Fruit fly (Drosophila melanogaster) whole organism, embryonic: Measurements from ENCODE around the gene xmas.

Experiments
- Abd-B ChIP-seq: fragments of 200-800 bp; sonication (Bioruptor generic); optimal IDR thresholded peaks from 2 replicates; lab custom pipeline; 2018; ENCODE audit warnings: missing biosample characterization, mild to moderate bottlenecking, missing genetic modification characterization, moderate library complexity
- Bteb2 ChIP-seq: fragments of 200-800 bp; sonication (Bioruptor generic); optimal IDR thresholded peaks from 2 replicates; lab custom pipeline; 2016; ENCODE audit warnings: missing biosample characterization, missing genetic modification characterization
- CG10654 ChIP-seq: fragments of 200-800 bp; sonication (Bioruptor generic); optimal IDR thresholded peaks from 2 replicates; lab custom pipeline; 2016; ENCODE audit warnings: missing biosample characterization, missing genetic modification characterization
- CG1233 ChIP-seq: fragments of 200-800 bp; sonication (Bioruptor generic); optimal IDR thresholded peaks from 4 replicates; lab custom pipeline; 2018; ENCODE audit warnings: missing biosample characterization, mild to moderate bottlenecking, missing genetic modification characterization
- CG14050 ChIP-seq: fragments of 200-800 bp; sonication (Bioruptor generic); IDR thresholded peaks from 3 replicates; pipeline ENCODE4 v1.3.6; 2022; ENCODE audit warnings: missing biosample characterization, missing genetic modification characterization
- CG14965 ChIP-seq: fragments of 200-800 bp; sonication (Bioruptor generic); optimal IDR thresholded peaks from 2 replicates; lab custom pipeline; 2016; ENCODE audit warnings: missing biosample characterization, missing genetic modification characterization, borderline replicate concordance
- CG15011 ChIP-seq: fragments of 200-800 bp; sonication (Bioruptor generic); optimal IDR thresholded peaks from 3 replicates; lab custom pipeline; 2018; ENCODE audit warnings: missing biosample characterization, mild to moderate bottlenecking, missing genetic modification characterization
- CG15601 ChIP-seq: fragments of 200-800 bp; sonication (Bioruptor generic); optimal IDR thresholded peaks from 3 replicates; lab custom pipeline; 2019; ENCODE audit warnings: missing biosample characterization, mild to moderate bottlenecking, missing genetic modification characterization, moderate library complexity
- CG18764 ChIP-seq: fragments of 200-800 bp; sonication (Bioruptor generic); optimal IDR thresholded peaks from 3 replicates; lab custom pipeline; 2016; ENCODE audit warnings: missing biosample characterization, missing genetic modification characterization
- CG2199 ChIP-seq: fragments of 200-800 bp; sonication (Bioruptor generic); IDR thresholded peaks from 3 replicates; pipeline ENCODE4 v1.3.6; 2022; ENCODE audit warnings: missing biosample characterization, missing genetic modification characterization
- CG3281 ChIP-seq: fragments of 200-800 bp; sonication (Bioruptor generic); optimal IDR thresholded peaks from 3 replicates; lab custom pipeline; 2017; ENCODE audit warnings: missing biosample characterization, mild to moderate bottlenecking, missing genetic modification characterization
- CG33213 ChIP-seq: fragments of 200-800 bp; sonication (Bioruptor generic); optimal IDR thresholded peaks from 3 replicates; lab custom pipeline; 2016; ENCODE audit warnings: missing biosample characterization, missing genetic modification characterization
- CG3407 ChIP-seq: fragments of 200-800 bp; sonication (Bioruptor generic); optimal IDR thresholded peaks from 2 replicates; lab custom pipeline; 2018; ENCODE audit warnings: missing biosample characterization, mild to moderate bottlenecking, missing genetic modification characterization
- CG34376 ChIP-seq: fragments of 200-800 bp; sonication (Bioruptor generic); optimal IDR thresholded peaks from 2 replicates; lab custom pipeline; 2018; ENCODE audit warnings: missing biosample characterization, mild to moderate bottlenecking, missing genetic modification characterization
- CG4282 ChIP-seq: fragments of 200-800 bp; sonication (Bioruptor generic); optimal IDR thresholded peaks from 2 replicates; lab custom pipeline; 2016; ENCODE audit warnings: missing biosample characterization, missing genetic modification characterization
- CG4424 ChIP-seq: fragments of 200-800 bp; sonication (Bioruptor generic); optimal IDR thresholded peaks from 3 replicates; lab custom pipeline; 2016; ENCODE audit warnings: missing biosample characterization, missing genetic modification characterization
- CG7357 ChIP-seq: fragments of 200-800 bp; sonication (Bioruptor generic); IDR thresholded peaks from 3 replicates; pipeline ENCODE4 v1.3.6; 2022; ENCODE audit warnings: missing biosample characterization, missing genetic modification characterization
- Dbx ChIP-seq: fragments of 200-800 bp; sonication (Bioruptor generic); IDR thresholded peaks from 3 replicates; pipeline ENCODE4 v1.3.6; 2022; ENCODE audit warnings: missing biosample characterization, missing genetic modification characterization
- Dp ChIP-seq: fragments of 200-800 bp; sonication (Bioruptor generic); optimal IDR thresholded peaks from 2 replicates; lab custom pipeline; 2018; ENCODE audit warnings: missing biosample characterization, mild to moderate bottlenecking, missing genetic modification characterization, moderate library complexity
- Eip74EF ChIP-seq, 2 experiments: fragments of 200-800 bp in 1 of 2; fragments of >200 bp in 1 of 2; sonication (Bioruptor generic) in 1 of 2; optimal IDR thresholded peaks; 2 replicates each; lab custom pipeline; 2017 to 2019; ENCODE audit warnings: missing biosample characterization in 2 of 2, missing genetic modification characterization in 2 of 2, mild to moderate bottlenecking in 1 of 2, moderate library complexity in 1 of 2
- Lpt ChIP-seq: fragments of >200 bp; optimal IDR thresholded peaks from 2 replicates; lab custom pipeline; 2018; ENCODE audit warnings: missing biosample characterization, missing genetic modification characterization
- Med ChIP-seq: fragments of 200-800 bp; sonication (Bioruptor generic); peaks from one replicate; lab custom pipeline; 2016; ENCODE audit warnings: missing biosample characterization, missing genetic modification characterization, mild to moderate bottlenecking, inconsistent platforms, moderate library complexity
- Pdp1 ChIP-seq, 2 experiments: fragments of 200-800 bp; sonication (Bioruptor generic); optimal IDR thresholded peaks; 3 replicates each; lab custom pipeline; 2016; ENCODE audit warnings: missing biosample characterization in 2 of 2, missing genetic modification characterization in 2 of 2, mild to moderate bottlenecking in 1 of 2, moderate library complexity in 1 of 2
- Sox100B ChIP-seq: fragments of 200-800 bp; sonication (Bioruptor generic); optimal IDR thresholded peaks from 3 replicates; lab custom pipeline; 2018; ENCODE audit warnings: missing biosample characterization, mild to moderate bottlenecking, missing genetic modification characterization
- Vsx1 ChIP-seq: fragments of 200-800 bp; sonication (Bioruptor generic); optimal IDR thresholded peaks from 2 replicates; lab custom pipeline; 2017; ENCODE audit warnings: missing biosample characterization, mild to moderate bottlenecking, missing genetic modification characterization, missing genetic modification reagents
- cato ChIP-seq: fragments of 200-800 bp; sonication (Bioruptor generic); optimal IDR thresholded peaks from 2 replicates; lab custom pipeline; 2016; ENCODE audit warnings: missing biosample characterization, missing genetic modification characterization, borderline replicate concordance
- cg ChIP-seq: fragments of 200-800 bp; sonication (Bioruptor generic); optimal IDR thresholded peaks from 3 replicates; lab custom pipeline; 2019; ENCODE audit warnings: missing biosample characterization, mild to moderate bottlenecking, missing genetic modification characterization, moderate library complexity
- chinmo ChIP-seq: fragments of 200-800 bp; sonication (Bioruptor generic); IDR thresholded peaks from 4 replicates; pipeline ENCODE4 v1.3.6; 2022; ENCODE audit warnings: missing biosample characterization, missing genetic modification characterization; ENCODE audit not compliant: partially characterized antibody
- croc ChIP-seq: fragments of 200-800 bp; sonication (Bioruptor generic); conservative IDR thresholded peaks from 3 replicates; pipeline ENCODE4 v1.3.6; 2022; ENCODE audit warnings: missing biosample characterization, missing genetic modification characterization
- cwo ChIP-seq: fragments of 200-800 bp; sonication (Bioruptor generic); optimal IDR thresholded peaks from 3 replicates; lab custom pipeline; 2017; ENCODE audit warnings: missing biosample characterization, missing genetic modification characterization, mild to moderate bottlenecking, moderate library complexity, missing genetic modification reagents
- danr ChIP-seq: fragments of 200-800 bp; sonication (Bioruptor generic); IDR thresholded peaks from 2 replicates; pipeline ENCODE4 v1.3.6; 2022; ENCODE audit warnings: missing biosample characterization, missing genetic modification characterization
- exex ChIP-seq: fragments of 200-800 bp; sonication (Bioruptor generic); optimal IDR thresholded peaks from 4 replicates; lab custom pipeline; 2018; ENCODE audit warnings: missing biosample characterization, mild to moderate bottlenecking, missing genetic modification characterization, moderate library complexity
- grn ChIP-seq: fragments of 200-800 bp; sonication (Bioruptor generic); optimal IDR thresholded peaks from 3 replicates; lab custom pipeline; 2017; ENCODE audit warnings: missing biosample characterization, missing genetic modification characterization
- h ChIP-seq: fragments of >200 bp; optimal IDR thresholded peaks from 2 replicates; lab custom pipeline; 2017
- inv ChIP-seq: fragments of 200-800 bp; sonication (Bioruptor generic); IDR thresholded peaks from 2 replicates; pipeline ENCODE4 v1.3.6; 2022; ENCODE audit warnings: missing biosample characterization, missing genetic modification characterization; ENCODE audit not compliant: partially characterized antibody
- lab ChIP-seq: fragments of 200-800 bp; sonication (Bioruptor generic); optimal IDR thresholded peaks from 3 replicates; lab custom pipeline; 2017; ENCODE audit warnings: missing biosample characterization, missing genetic modification characterization, mild to moderate bottlenecking, moderate library complexity, missing genetic modification reagents
- nerfin-2 ChIP-seq: fragments of 200-800 bp; sonication (Bioruptor generic); IDR thresholded peaks from 2 replicates; pipeline ENCODE4 v1.3.6; 2022; ENCODE audit warnings: missing biosample characterization, missing genetic modification characterization; ENCODE audit not compliant: partially characterized antibody
- run ChIP-seq: fragments of 200-800 bp; sonication (Bioruptor generic); optimal IDR thresholded peaks from 3 replicates; lab custom pipeline; 2018; ENCODE audit warnings: missing biosample characterization, mild to moderate bottlenecking, missing genetic modification characterization
- sd ChIP-seq: fragments of 200-800 bp; sonication (Bioruptor generic); optimal IDR thresholded peaks from 3 replicates; lab custom pipeline; 2018; ENCODE audit warnings: missing biosample characterization, mild to moderate bottlenecking, missing genetic modification characterization, moderate library complexity
- sens ChIP-seq: fragments of 200-800 bp; sonication (Bioruptor generic); peaks from one replicate; lab custom pipeline; 2016; ENCODE audit warnings: missing biosample characterization, missing genetic modification characterization
- sens-2 ChIP-seq: fragments of 200-800 bp; sonication (Bioruptor generic); IDR thresholded peaks from 2 replicates; pipeline ENCODE4 v1.3.6; 2022; ENCODE audit warnings: missing biosample characterization, missing genetic modification characterization
- sna ChIP-seq: fragments of 200-800 bp; sonication (Bioruptor generic); IDR thresholded peaks from 2 replicates; pipeline ENCODE4 v1.3.6; 2022; ENCODE audit warnings: missing biosample characterization, missing genetic modification characterization; ENCODE audit not compliant: partially characterized antibody
- sqz ChIP-seq: fragments of 200-800 bp; sonication (Bioruptor generic); optimal IDR thresholded peaks from 3 replicates; lab custom pipeline; 2018; ENCODE audit warnings: missing biosample characterization, mild to moderate bottlenecking, missing genetic modification characterization
- tap ChIP-seq: fragments of 200-800 bp; optimal IDR thresholded peaks from 3 replicates; lab custom pipeline; 2019; ENCODE audit warnings: missing biosample characterization, mild to moderate bottlenecking, missing genetic modification characterization, moderate library complexity
- tgo ChIP-seq: fragments of 200-800 bp; sonication (Bioruptor generic); IDR thresholded peaks from 3 replicates; pipeline ENCODE4 v1.3.6; 2022; ENCODE audit warnings: missing biosample characterization, missing genetic modification characterization

xmas gene

DNA sequence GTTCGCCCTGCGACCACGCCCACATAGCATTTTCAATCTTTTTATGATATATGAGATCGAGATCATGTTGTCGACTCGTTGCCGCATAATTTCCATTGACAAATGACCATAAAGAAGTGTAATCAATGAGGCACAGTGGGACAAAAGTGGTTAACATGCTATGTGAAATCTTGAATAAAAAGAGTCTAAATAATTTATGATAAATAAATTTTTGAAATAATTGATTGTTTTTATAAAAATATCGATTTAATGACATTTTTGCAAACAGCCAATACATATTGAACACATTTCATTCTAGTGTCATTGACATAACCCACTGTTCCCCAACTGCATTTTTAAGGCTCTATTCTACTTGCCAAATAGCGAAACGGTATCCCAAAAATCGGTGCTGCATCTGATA is 28.4 kb upstream of the xmas start (continued):
- TF ChIP-seq Med (GFP tag; lab: Kevin White, UChicago): peak; percentile 10
- 0 out of 3 replicates have a peak, but pooled peaks have one; percentile 29 for TF ChIP-seq tgo (GFP tag; lab: Robert Waterston, UW)

DNA sequence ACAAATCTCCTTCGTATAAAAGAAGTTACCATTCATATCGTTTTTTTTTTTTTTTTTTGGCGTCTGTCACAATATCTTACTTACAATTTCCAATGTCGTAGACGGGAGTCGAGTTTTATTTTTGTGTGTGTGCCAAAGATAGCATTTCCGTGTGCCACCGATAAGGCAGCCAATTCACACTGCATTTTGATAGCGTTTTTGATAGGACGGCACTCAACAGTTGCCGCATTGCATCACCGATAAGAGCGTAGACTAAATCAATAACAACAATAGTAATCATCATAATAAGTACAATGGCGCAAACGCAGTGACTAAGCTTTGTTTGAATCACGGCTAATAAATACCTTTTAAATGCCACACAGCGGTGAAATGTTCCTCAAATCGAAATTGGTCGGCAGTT is 27.3 kb upstream of the xmas start:
- TF ChIP-seq cwo (GFP tag; lab: Kevin White, UChicago) (no peak), cg (peak; percentile 0), tap (no peak), grn (GFP tag; lab: Kevin White, UChicago) (peak; percentile 87), Eip74EF (GFP tag; optimal IDR thresholded peaks at IDR 0.05; lab: Kevin White, UChicago) (peak in 1 of 2 experiments; percentile 8), sens-2 (GFP tag; lab: Robert Waterston, UW) (no peak), cato (GFP tag; lab: Kevin White, UChicago) (no peak), exex (peak; percentile 46), sd (tag; lab: Kevin White, UChicago) (peak; percentile 12), Pdp1 (GFP tag; optimal IDR thresholded peaks at IDR 0.05; lab: Kevin White, UChicago) (peak in 1 of 2 experiments; percentile 59), chinmo (GFP tag; lab: Robert Waterston, UW) (0 out of 4 replicates have a peak, but pooled peaks have one; percentile 31), Vsx1 (peak; percentile 11), sens (no peak), Dp (no peak), sqz (peak; percentile 24), CG3281 (no peak), CG4424 (no peak), croc (GFP tag; lab: Robert Waterston, UW) (no peak)

DNA sequence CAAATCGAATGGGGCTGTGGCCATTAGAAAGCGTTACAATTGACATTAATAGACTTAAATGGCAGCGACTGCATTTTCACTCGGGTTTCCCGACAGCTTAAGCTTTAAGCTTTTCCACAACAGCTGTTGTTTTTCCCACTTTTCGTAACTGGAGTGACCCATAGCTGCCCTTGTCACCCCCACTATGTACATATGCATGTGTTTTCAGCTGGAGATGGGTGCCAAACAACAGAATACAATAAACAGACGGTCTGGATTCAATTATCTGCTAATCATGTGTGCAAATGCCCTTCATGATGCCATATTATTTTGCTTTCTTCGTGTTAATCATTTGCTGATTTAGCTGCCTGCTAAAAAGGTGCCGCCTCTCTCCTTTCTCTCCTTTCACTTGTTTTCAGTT is 24.4 kb upstream of the xmas start:
- no peak for TF ChIP-seq CG2199 (GFP tag; lab: Robert Waterston, UW)
- no peak for TF ChIP-seq lab (GFP tag; lab: Kevin White, UChicago)
- TF ChIP-seq Sox100B (GFP tag; lab: Kevin White, UChicago): no peak
- TF ChIP-seq Lpt: no peak
- TF ChIP-seq CG4282 (GFP tag; lab: Kevin White, UChicago): no peak
- no peak for TF ChIP-seq CG15601
- no peak for TF ChIP-seq CG1233 (GFP tag; lab: Kevin White, UChicago)
- TF ChIP-seq CG34376 (GFP tag; lab: Kevin White, UChicago): no peak
- TF ChIP-seq CG33213 (GFP tag; lab: Kevin White, UChicago): no peak
- no peak for TF ChIP-seq nerfin-2 (GFP tag; lab: Robert Waterston, UW)
- no peak for TF ChIP-seq CG10654 (GFP tag; lab: Kevin White, UChicago)
- TF ChIP-seq CG7357: no peak
- TF ChIP-seq CG18764 (GFP tag; lab: Kevin White, UChicago): no peak

DNA sequence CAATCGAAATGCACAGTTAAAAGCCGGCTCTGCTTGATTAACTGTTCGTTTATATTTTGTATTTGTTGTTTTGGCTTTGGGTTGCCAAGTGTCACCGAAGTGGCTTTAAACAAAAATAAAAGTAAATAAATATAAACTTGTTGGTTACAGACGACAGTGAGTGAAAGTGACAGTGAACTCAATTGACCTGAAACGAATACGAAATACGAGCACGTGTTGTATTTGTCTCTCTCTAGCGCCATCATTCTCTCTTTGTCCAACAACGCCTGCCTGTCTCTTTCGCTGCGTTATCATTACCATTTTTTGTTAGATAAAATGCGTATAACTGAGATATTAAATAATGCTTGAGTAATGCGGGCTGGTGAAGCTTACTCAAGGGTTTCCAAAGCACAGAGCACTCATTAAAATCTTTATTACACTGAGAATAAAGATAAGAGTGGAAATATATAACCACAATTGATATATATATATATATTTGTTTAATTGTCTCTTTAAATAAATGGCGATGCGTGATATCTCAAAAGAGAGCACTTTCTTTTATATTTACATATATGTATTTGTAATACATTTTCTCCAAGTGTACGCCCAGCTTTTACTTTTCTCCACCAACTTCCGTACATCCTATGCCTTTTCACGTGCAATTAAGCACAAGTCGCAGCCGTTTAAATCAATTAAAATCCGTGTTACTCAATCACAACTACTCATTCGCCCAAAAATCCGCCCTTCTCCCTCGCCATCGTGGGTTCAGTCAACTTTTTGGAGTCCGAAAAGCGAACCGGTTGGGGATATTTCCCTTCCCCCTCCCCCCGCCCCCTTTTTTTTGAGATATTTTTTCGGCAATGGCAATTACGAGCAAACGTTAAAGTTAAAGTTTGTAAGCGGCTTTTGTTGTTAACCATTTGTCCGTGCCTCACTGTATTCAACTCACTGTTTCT is 22.4 kb upstream of the xmas start:
- TF ChIP-seq CG15011 (GFP tag; lab: Kevin White, UChicago) (no peak), CG4424 (peak; percentile 42), Eip74EF (GFP tag; optimal IDR thresholded peaks at IDR 0.05; lab: Kevin White, UChicago) (no peak), h (lab: Kevin White, UChicago) (no peak), run (tag; lab: Kevin White, UChicago) (no peak), inv (GFP tag; lab: Robert Waterston, UW) (no peak), danr (GFP tag; lab: Robert Waterston, UW) (no peak), chinmo (GFP tag; lab: Robert Waterston, UW) (0 out of 4 replicates have a peak, but pooled peaks have one; percentile 27), sna (no peak), Abd-B (GFP tag; lab: Kevin White, UChicago) (no peak), CG14050 (GFP tag; lab: Robert Waterston, UW) (no peak), Bteb2 (GFP tag; lab: Kevin White, UChicago) (no peak), CG3407 (no peak), CG14965 (no peak), Dbx (GFP tag; lab: Robert Waterston, UW) (no peak)
